Worm (Caenorhabditis elegans) whole organism, L4 larva: Measurements from ENCODE around the gene Y46H3D.8.

Experiments
- D1046.2 ChIP-seq: fragments of 200-800 bp; sonication (Bioruptor generic); IDR thresholded peaks from 2 replicates; pipeline ENCODE4 v1.3.6; 2022; ENCODE audit warnings: missing genetic modification characterization, missing compliant biosample characterization
- F10B5.3 ChIP-seq: sonication (generic microtip); optimal IDR thresholded peaks from 2 replicates; lab custom pipeline; 2016; ENCODE audit warnings: mild to moderate bottlenecking, missing genetic modification characterization, missing compliant biosample characterization
- F26F4.8 ChIP-seq: fragments of 200-800 bp; sonication (Bioruptor generic); conservative IDR thresholded peaks from 2 replicates; pipeline ENCODE4 v1.3.6; 2022; ENCODE audit warnings: missing genetic modification characterization, missing compliant biosample characterization
- F37D6.2 ChIP-seq: sonication (generic microtip); optimal IDR thresholded peaks from 2 replicates; lab custom pipeline; 2016; ENCODE audit warnings: mild to moderate bottlenecking, missing genetic modification characterization, missing compliant biosample characterization
- F49E8.2 ChIP-seq: sonication (generic microtip); optimal IDR thresholded peaks from 2 replicates; lab custom pipeline; 2016; ENCODE audit warnings: missing compliant biosample characterization, mild to moderate bottlenecking, missing genetic modification characterization, borderline replicate concordance
- Y48G9A.11 ChIP-seq: fragments of 200-800 bp; sonication (Bioruptor generic); IDR thresholded peaks from 2 replicates; pipeline ENCODE4 v1.3.6; 2022; ENCODE audit warnings: missing genetic modification reagents, missing genetic modification characterization, missing compliant biosample characterization
- ZK337.2 ChIP-seq: fragments of 200-800 bp; sonication (Bioruptor generic); IDR thresholded peaks from 2 replicates; pipeline ENCODE4 v1.3.6; 2022; ENCODE audit warnings: missing genetic modification reagents, missing genetic modification characterization, missing compliant biosample characterization
- ceh-20 ChIP-seq: fragments of 200-800 bp; sonication (Bioruptor generic); IDR thresholded peaks from 2 replicates; pipeline ENCODE4 v1.3.6; 2022; ENCODE audit warnings: missing genetic modification reagents, missing genetic modification characterization, missing compliant biosample characterization
- ceh-28 ChIP-seq: fragments of 150-350 bp; optimal IDR thresholded peaks from 2 replicates; lab custom pipeline; 2014; ENCODE audit warnings: missing biosample characterization, missing genetic modification reagents, missing genetic modification characterization
- ceh-32 ChIP-seq: sonication (generic microtip); optimal IDR thresholded peaks from 2 replicates; lab custom pipeline; 2016; ENCODE audit warnings: mild to moderate bottlenecking, missing genetic modification characterization, missing compliant biosample characterization; ENCODE audit not compliant: poor library complexity
- ceh-44 ChIP-seq: fragments of 200-800 bp; sonication (Bioruptor generic); IDR thresholded peaks from 2 replicates; pipeline ENCODE4 v1.3.6; 2022; ENCODE audit warnings: missing genetic modification reagents, missing genetic modification characterization, missing compliant biosample characterization
- ceh-82 ChIP-seq: sonication (generic microtip); optimal IDR thresholded peaks from 2 replicates; lab custom pipeline; 2017; ENCODE audit warnings: missing biosample characterization, missing genetic modification characterization
- ces-1 ChIP-seq: fragments of 150-350 bp; sonication (generic microtip); optimal IDR thresholded peaks from 4 replicates; lab custom pipeline; 2014; ENCODE audit warnings: missing biosample characterization, missing genetic modification reagents, missing genetic modification characterization
- ctbp-1 ChIP-seq: fragments of 200-800 bp; sonication (Bioruptor generic); IDR thresholded peaks from 2 replicates; pipeline ENCODE4 v1.3.6; 2022; ENCODE audit warnings: missing genetic modification reagents, missing genetic modification characterization, missing compliant biosample characterization
- daf-12 ChIP-seq: fragments of 150-350 bp; optimal IDR thresholded peaks from 2 replicates; lab custom pipeline; 2014; ENCODE audit warnings: missing biosample characterization, missing genetic modification reagents, missing genetic modification characterization
- daf-19 ChIP-seq: fragments of 200-800 bp; sonication (Bioruptor generic); conservative IDR thresholded peaks from 2 replicates; pipeline ENCODE4 v1.3.6; 2022; ENCODE audit warnings: missing genetic modification characterization, missing compliant biosample characterization
- daf-8 ChIP-seq: fragments of 200-800 bp; sonication (Bioruptor generic); IDR thresholded peaks from 2 replicates; pipeline ENCODE4 v1.3.6; 2022; ENCODE audit warnings: missing genetic modification characterization, missing compliant biosample characterization
- dmd-6 ChIP-seq: fragments of 200-800 bp; sonication (Bioruptor generic); IDR thresholded peaks from 2 replicates; pipeline ENCODE4 v1.3.6; 2022; ENCODE audit warnings: missing genetic modification reagents, missing genetic modification characterization, missing compliant biosample characterization
- dmd-8 ChIP-seq: fragments of 200-800 bp; sonication (Bioruptor generic); IDR thresholded peaks from 2 replicates; pipeline ENCODE4 v1.3.6; 2022; ENCODE audit warnings: missing genetic modification characterization, missing compliant biosample characterization
- dmd-9 ChIP-seq: fragments of 200-800 bp; sonication (Bioruptor generic); IDR thresholded peaks from 2 replicates; pipeline ENCODE4 v1.3.6; 2022; ENCODE audit warnings: missing genetic modification reagents, missing genetic modification characterization, missing compliant biosample characterization
- dve-1 ChIP-seq: sonication (generic microtip); optimal IDR thresholded peaks from 2 replicates; lab custom pipeline; 2017; ENCODE audit warnings: antibody characterized with exemption, mild to moderate bottlenecking, missing genetic modification characterization, missing compliant biosample characterization; ENCODE audit not compliant: insufficient read depth
- gei-8 ChIP-seq: fragments of 200-800 bp; sonication (Bioruptor generic); optimal IDR thresholded peaks from 2 replicates; lab custom pipeline; 2018; ENCODE audit warnings: mild to moderate bottlenecking, missing genetic modification characterization, missing compliant biosample characterization
- hmg-1.1 ChIP-seq: fragments of 200-800 bp; sonication (Bioruptor generic); IDR thresholded peaks from 2 replicates; pipeline ENCODE4 v1.3.6; 2022; ENCODE audit warnings: missing genetic modification reagents, missing genetic modification characterization, missing compliant biosample characterization
- jun-1 ChIP-seq: fragments of 150-350 bp; optimal IDR thresholded peaks from 2 replicates; lab custom pipeline; 2014; ENCODE audit warnings: missing biosample characterization, missing genetic modification reagents, missing genetic modification characterization
- lim-7 ChIP-seq: fragments of 200-800 bp; sonication (Bioruptor generic); IDR thresholded peaks from 2 replicates; pipeline ENCODE4 v1.3.6; 2022; ENCODE audit warnings: missing genetic modification characterization, missing compliant biosample characterization
- lin-1 ChIP-seq: fragments of 200-800 bp; sonication (Bioruptor generic); IDR thresholded peaks from 2 replicates; pipeline ENCODE4 v1.3.6; 2022; ENCODE audit warnings: missing genetic modification reagents, missing genetic modification characterization, missing compliant biosample characterization
- lin-15B ChIP-seq: fragments of 150-350 bp; sonication (generic microtip); optimal IDR thresholded peaks from 3 replicates; lab custom pipeline; 2014; ENCODE audit warnings: missing biosample characterization, missing genetic modification characterization
- lin-38 ChIP-seq: fragments of 200-800 bp; sonication (Bioruptor generic); IDR thresholded peaks from 2 replicates; pipeline ENCODE4 v1.3.6; 2022; ENCODE audit warnings: missing genetic modification reagents, missing genetic modification characterization, missing compliant biosample characterization
- lir-3 ChIP-seq: sonication (generic microtip); optimal IDR thresholded peaks from 2 replicates; lab custom pipeline; 2016; ENCODE audit warnings: mild to moderate bottlenecking, missing genetic modification characterization, missing compliant biosample characterization
- lsy-2 ChIP-seq, 2 experiments: fragments of 150-350 bp in 1 of 2; sonication (generic microtip) in 1 of 2; optimal IDR thresholded peaks; 2 replicates each; lab custom pipeline; 2014 to 2017; ENCODE audit warnings: missing biosample characterization in 2 of 2, missing genetic modification characterization in 2 of 2
- mdl-1 ChIP-seq, 2 experiments: fragments of 150-350 bp in 1 of 2; sonication (generic microtip) in 1 of 2; optimal IDR thresholded peaks; 2 replicates each; lab custom pipeline; 2014 to 2017; ENCODE audit warnings: missing biosample characterization in 2 of 2, missing genetic modification characterization in 2 of 2
- mxl-2 ChIP-seq: fragments of 200-800 bp; sonication (Bioruptor generic); conservative IDR thresholded peaks from 2 replicates; pipeline ENCODE4 v1.3.6; 2022; ENCODE audit warnings: missing genetic modification reagents, missing genetic modification characterization, missing compliant biosample characterization
- mxl-3 ChIP-seq: fragments of 200-800 bp; sonication (Bioruptor generic); optimal IDR thresholded peaks from 2 replicates; lab custom pipeline; 2018; ENCODE audit warnings: mild to moderate bottlenecking, missing genetic modification characterization, missing compliant biosample characterization
- nhr-10 ChIP-seq: fragments of 150-350 bp; optimal IDR thresholded peaks from 2 replicates; lab custom pipeline; 2014; ENCODE audit warnings: missing biosample characterization, missing genetic modification characterization
- nhr-11 ChIP-seq: fragments of 150-350 bp; optimal IDR thresholded peaks from 2 replicates; lab custom pipeline; 2014; ENCODE audit warnings: missing biosample characterization, missing genetic modification characterization
- nhr-237 ChIP-seq: sonication (generic microtip); optimal IDR thresholded peaks from 2 replicates; lab custom pipeline; 2017; ENCODE audit warnings: missing biosample characterization, missing genetic modification characterization
- nhr-25 ChIP-seq: sonication (generic microtip); optimal IDR thresholded peaks from 2 replicates; lab custom pipeline; 2017; ENCODE audit warnings: missing genetic modification characterization, mild to moderate bottlenecking, missing compliant biosample characterization, antibody characterized with exemption, moderate library complexity, borderline replicate concordance; ENCODE audit not compliant: insufficient read depth
- nhr-28 ChIP-seq: fragments of 150-350 bp; optimal IDR thresholded peaks from 2 replicates; lab custom pipeline; 2014; ENCODE audit warnings: missing biosample characterization, missing genetic modification characterization
- nhr-42 ChIP-seq: fragments of 200-800 bp; sonication (Bioruptor generic); IDR thresholded peaks from 2 replicates; pipeline ENCODE4 v1.3.6; 2022; ENCODE audit warnings: missing genetic modification characterization, missing compliant biosample characterization
- nhr-48 ChIP-seq: sonication (generic microtip); optimal IDR thresholded peaks from 2 replicates; lab custom pipeline; 2016; ENCODE audit warnings: mild to moderate bottlenecking, missing genetic modification characterization, missing compliant biosample characterization
- nhr-6 ChIP-seq: fragments of 150-350 bp; optimal IDR thresholded peaks from 2 replicates; lab custom pipeline; 2014; ENCODE audit warnings: missing biosample characterization, missing genetic modification characterization
- php-3 ChIP-seq: fragments of 200-800 bp; sonication (Bioruptor generic); IDR thresholded peaks from 2 replicates; pipeline ENCODE4 v1.3.6; 2022; ENCODE audit warnings: missing genetic modification reagents, missing genetic modification characterization, missing compliant biosample characterization
- rbr-2 ChIP-seq: sonication (generic microtip); optimal IDR thresholded peaks from 2 replicates; lab custom pipeline; 2016; ENCODE audit warnings: missing genotype, missing genetic modification characterization, missing compliant biosample characterization
- set-16 ChIP-seq: fragments of 200-800 bp; sonication (Bioruptor generic); IDR thresholded peaks from 2 replicates; pipeline ENCODE4 v1.3.6; 2022; ENCODE audit warnings: missing genetic modification reagents, missing genetic modification characterization, missing compliant biosample characterization
- skn-1 ChIP-seq: fragments of 150-350 bp; optimal IDR thresholded peaks from 2 replicates; lab custom pipeline; 2014; ENCODE audit warnings: missing biosample characterization, missing genetic modification characterization
- snpc-1.2 ChIP-seq: fragments of 200-800 bp; sonication (Bioruptor generic); IDR thresholded peaks from 2 replicates; pipeline ENCODE4 v1.3.6; 2022; ENCODE audit warnings: missing genetic modification reagents, missing genetic modification characterization, missing compliant biosample characterization
- spr-1 ChIP-seq: sonication (generic microtip); optimal IDR thresholded peaks from 2 replicates; lab custom pipeline; 2016; ENCODE audit warnings: mild to moderate bottlenecking, missing genetic modification characterization, missing compliant biosample characterization
- tag-97 ChIP-seq: fragments of 200-800 bp; sonication (Bioruptor generic); IDR thresholded peaks from 2 replicates; pipeline ENCODE4 v1.3.6; 2022; ENCODE audit warnings: missing genetic modification characterization, missing compliant biosample characterization
- tra-1 ChIP-seq: fragments of 200-800 bp; sonication (Bioruptor generic); IDR thresholded peaks from 2 replicates; pipeline ENCODE4 v1.3.6; 2022; ENCODE audit warnings: missing genetic modification reagents, missing genetic modification characterization, missing compliant biosample characterization
- vab-7 ChIP-seq: fragments of 200-800 bp; sonication (Bioruptor generic); IDR thresholded peaks from 2 replicates; pipeline ENCODE4 v1.3.6; 2022; ENCODE audit warnings: missing genetic modification reagents, missing genetic modification characterization, missing compliant biosample characterization
- zag-1 ChIP-seq: fragments of 150-350 bp; optimal IDR thresholded peaks from 2 replicates; lab custom pipeline; 2014; ENCODE audit warnings: missing biosample characterization, missing genetic modification characterization
- zfp-2 ChIP-seq: sonication (generic microtip); optimal IDR thresholded peaks from 2 replicates; lab custom pipeline; 2016; ENCODE audit warnings: mild to moderate bottlenecking, missing genetic modification characterization, missing compliant biosample characterization
- ztf-11 ChIP-seq: fragments of 150-350 bp; optimal IDR thresholded peaks from 2 replicates; lab custom pipeline; 2014; ENCODE audit warnings: missing biosample characterization, missing genetic modification characterization

Gene Y46H3D.8

DNA sequence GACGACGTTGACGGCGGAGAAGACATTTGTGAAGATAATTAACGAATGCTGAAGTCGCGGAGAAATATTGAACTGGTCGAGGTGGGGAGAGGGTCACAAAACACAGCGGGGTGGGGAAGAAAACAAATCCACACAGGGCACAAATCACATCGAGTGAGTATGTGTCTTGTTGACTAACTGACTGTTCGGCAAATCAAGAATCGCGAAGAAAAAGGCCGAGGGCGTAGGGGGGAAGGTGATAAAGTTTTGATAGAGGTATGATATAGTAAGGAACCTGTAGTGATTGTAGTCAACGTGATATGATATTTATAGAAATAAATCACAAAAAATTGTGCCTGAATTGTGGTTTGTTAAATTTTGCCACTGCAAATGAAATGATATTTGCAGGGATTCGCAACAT is 23.3 kb downstream of the Y46H3D.8 start, which contains the start of gene nhr-178:
Gene nhr-178, minus strand, starts transcription at position 164 of the 400 bp plus-strand sequence.
- no peak for TF ChIP-seq ceh-82 (tag; lab: Kevin White, UChicago)
- TF ChIP-seq lin-15B (tag; lab: Kevin White, UChicago), result no peak
- TF ChIP-seq ZK337.2, result no peak
- peak; percentile 85 for TF ChIP-seq dve-1 (tag; lab: Kevin White, UChicago)
- TF ChIP-seq spr-1, result no peak
- no peak for TF ChIP-seq rbr-2
- no peak for TF ChIP-seq lim-7 (GFP tag; lab: Robert Waterston, UW)
- TF ChIP-seq mxl-3, result peak; percentile 49
- TF ChIP-seq hmg-1.1 (GFP tag; lab: Robert Waterston, UW), result no peak
- no peak for TF ChIP-seq ceh-32 (tag; lab: Kevin White, UChicago)
- TF ChIP-seq tra-1 (GFP tag; lab: Robert Waterston, UW), result peak; percentile 60; the same call in 1 of the 2 replicates
- TF ChIP-seq set-16 (GFP tag; lab: Robert Waterston, UW), result no peak
- TF ChIP-seq mxl-2 (GFP tag; lab: Robert Waterston, UW), result no peak
- no peak for TF ChIP-seq lir-3 (tag; lab: Kevin White, UChicago)
- TF ChIP-seq nhr-25, result no peak
- TF ChIP-seq ztf-11, result no peak
- no peak for TF ChIP-seq daf-8 (GFP tag; lab: Robert Waterston, UW)
- no peak for TF ChIP-seq D1046.2 (GFP tag; lab: Robert Waterston, UW)
- no peak for TF ChIP-seq F37D6.2 (tag; lab: Kevin White, UChicago)
- peak; percentile 65 for TF ChIP-seq lin-1 (GFP tag; lab: Robert Waterston, UW)
- TF ChIP-seq daf-12 (tag; lab: Kevin White, UChicago), result no peak
- no peak for TF ChIP-seq gei-8 (GFP tag; lab: Kevin White, UChicago)
- no peak for TF ChIP-seq nhr-11 (tag; lab: Kevin White, UChicago)
- TF ChIP-seq ceh-20 (GFP tag; lab: Robert Waterston, UW), result no peak
- no peak for TF ChIP-seq snpc-1.2 (GFP tag; lab: Robert Waterston, UW)
- TF ChIP-seq zag-1, result no peak
- TF ChIP-seq nhr-237 (tag; lab: Kevin White, UChicago), result no peak
- TF ChIP-seq nhr-28 (tag; lab: Kevin White, UChicago), result peak; percentile 100
- peak; percentile 90 for TF ChIP-seq nhr-42 (GFP tag; lab: Robert Waterston, UW)
- no peak for TF ChIP-seq ces-1 (GFP tag; lab: Kevin White, UChicago)
- no peak for TF ChIP-seq ceh-44
- TF ChIP-seq daf-19 (GFP tag; lab: Robert Waterston, UW), result no peak
- no peak for TF ChIP-seq ctbp-1 (GFP tag; lab: Robert Waterston, UW)
- peak; percentile 59 for TF ChIP-seq nhr-48 (tag; lab: Kevin White, UChicago)
- TF ChIP-seq lsy-2 (tag; optimal IDR thresholded peaks at IDR 0.05; lab: Kevin White, UChicago), result peak in 1 of 2 experiments; percentile 28
- TF ChIP-seq F49E8.2 (tag; lab: Kevin White, UChicago), result no peak
- TF ChIP-seq nhr-6 (tag; lab: Kevin White, UChicago), result no peak
- no peak for TF ChIP-seq dmd-9
- no peak for TF ChIP-seq ceh-28
- TF ChIP-seq F10B5.3, result no peak
- TF ChIP-seq skn-1, result no peak
- peak; percentile 93 for TF ChIP-seq dmd-6 (GFP tag; lab: Robert Waterston, UW)
- peak; percentile 80 for TF ChIP-seq php-3 (GFP tag; lab: Robert Waterston, UW)
- no peak for TF ChIP-seq lin-38
- no peak for TF ChIP-seq jun-1
- peak in 1 of 2 experiments; percentile 45 for TF ChIP-seq mdl-1 (tag; optimal IDR thresholded peaks at IDR 0.05; lab: Kevin White, UChicago)
- no peak for TF ChIP-seq dmd-8 (GFP tag; lab: Robert Waterston, UW)
- no peak for TF ChIP-seq nhr-10 (tag; lab: Kevin White, UChicago)
- no peak for TF ChIP-seq F26F4.8 (GFP tag; lab: Robert Waterston, UW)
- TF ChIP-seq tag-97 (GFP tag; lab: Robert Waterston, UW), result no peak
- no peak for TF ChIP-seq vab-7 (GFP tag; lab: Robert Waterston, UW)
- TF ChIP-seq zfp-2 (tag; lab: Kevin White, UChicago), result no peak
- TF ChIP-seq Y48G9A.11 (GFP tag; lab: Robert Waterston, UW), result no peak
